Fruit fly (Drosophila melanogaster) Kc167 (cell line): Measurements from ENCODE around the gene CG34180.

Source experiments
- Myc ChIP-seq: fragments of >200 bp; optimal IDR thresholded peaks from 2 replicates; lab custom pipeline; 2017; ENCODE audit warnings: missing external identifiers
- Sin3A ChIP-seq: fragments of >200 bp; optimal IDR thresholded peaks from 2 replicates; lab custom pipeline; 2018; ENCODE audit warnings: missing external identifiers
- h ChIP-seq: fragments of >200 bp; optimal IDR thresholded peaks from 3 replicates; lab custom pipeline; 2018; ENCODE audit warnings: missing external identifiers
- psq ChIP-seq: fragments of >200 bp; optimal IDR thresholded peaks from 2 replicates; lab custom pipeline; 2017; ENCODE audit warnings: missing external identifiers

DNA sequence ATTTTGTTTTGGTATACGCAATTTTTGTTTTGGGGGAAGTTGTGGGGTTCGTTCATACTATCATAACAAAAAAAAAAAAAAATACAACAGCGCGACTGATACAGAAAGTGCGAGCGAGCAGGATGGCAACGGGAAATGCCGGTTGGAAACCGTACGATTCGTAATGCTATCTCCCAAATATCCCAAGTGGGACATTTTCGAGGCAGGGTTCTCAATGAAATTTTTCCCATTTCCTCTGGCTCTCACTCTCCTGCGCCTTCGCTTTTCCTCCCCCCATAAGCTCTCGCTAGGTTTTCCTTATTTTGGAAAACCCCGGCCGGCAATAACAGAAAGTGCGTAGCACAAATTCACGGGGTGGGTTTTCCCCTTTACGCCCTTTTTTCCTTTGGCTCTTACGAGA lies 32.0 kb downstream of the CG34180 start:
- TF ChIP-seq psq (no peak), Sin3A (no peak), Myc (no peak), h (lab: Kevin White, UChicago) (no peak)
